Worm (Caenorhabditis elegans) whole organism, L2 larva: ENCODE measurements around the gene T20D4.10.

Source experiments
- F13H6.1 ChIP-seq: sonication (generic microtip); optimal IDR thresholded peaks from 2 replicates; lab custom pipeline; 2016; ENCODE audit warnings: missing genetic modification characterization, missing compliant biosample characterization
- R02D3.7 ChIP-seq: fragments of 150-350 bp; optimal IDR thresholded peaks from 2 replicates; lab custom pipeline; 2014; ENCODE audit warnings: missing biosample characterization, missing genetic modification characterization
- alr-1 ChIP-seq: fragments of 150-350 bp; optimal IDR thresholded peaks from 2 replicates; lab custom pipeline; 2014; ENCODE audit warnings: missing biosample characterization, missing genetic modification characterization
- aly-2 ChIP-seq: fragments of 150-350 bp; optimal IDR thresholded peaks from 2 replicates; lab custom pipeline; 2014; ENCODE audit warnings: missing biosample characterization, missing genetic modification characterization
- blmp-1 ChIP-seq: sonication (generic microtip); optimal IDR thresholded peaks from 2 replicates; lab custom pipeline; 2017; ENCODE audit warnings: missing genetic modification characterization, mild to moderate bottlenecking, missing compliant biosample characterization, antibody characterized with exemption, moderate library complexity; ENCODE audit not compliant: insufficient read depth
- ceh-82 ChIP-seq: fragments of 150-350 bp; optimal IDR thresholded peaks from 2 replicates; lab custom pipeline; 2014; ENCODE audit warnings: missing biosample characterization, missing genetic modification characterization
- crh-2 ChIP-seq: sonication (generic microtip); optimal IDR thresholded peaks from 2 replicates; lab custom pipeline; 2017; ENCODE audit warnings: missing biosample characterization, missing genetic modification characterization
- dmd-4 ChIP-seq: sonication (generic microtip); optimal IDR thresholded peaks from 2 replicates; lab custom pipeline; 2017; ENCODE audit warnings: missing biosample characterization, missing genetic modification characterization
- egl-27 ChIP-seq: sonication (generic microtip); optimal IDR thresholded peaks from 3 replicates; lab custom pipeline; 2017; ENCODE audit warnings: missing biosample characterization, missing genetic modification reagents, missing genetic modification characterization
- elt-1 ChIP-seq: fragments of 150-350 bp; optimal IDR thresholded peaks from 2 replicates; lab custom pipeline; 2014; ENCODE audit warnings: missing biosample characterization, missing genetic modification characterization
- fos-1 ChIP-seq: fragments of 150-350 bp; optimal IDR thresholded peaks from 2 replicates; lab custom pipeline; 2014; ENCODE audit warnings: missing biosample characterization, missing genetic modification characterization
- gmeb-1 ChIP-seq: fragments of 150-350 bp; optimal IDR thresholded peaks from 2 replicates; lab custom pipeline; 2014; ENCODE audit warnings: missing biosample characterization, missing genetic modification characterization
- lin-11 ChIP-seq: fragments of 150-350 bp; sonication (generic microtip); optimal IDR thresholded peaks from 2 replicates; lab custom pipeline; 2014; ENCODE audit warnings: missing biosample characterization, missing genetic modification characterization, inconsistent platforms, mixed read lengths
- lin-13 ChIP-seq: fragments of 150-350 bp; optimal IDR thresholded peaks from 2 replicates; lab custom pipeline; 2014; ENCODE audit warnings: missing biosample characterization, missing genetic modification reagents, missing genetic modification characterization
- lin-39 ChIP-seq: fragments of 150-350 bp; optimal IDR thresholded peaks from 2 replicates; lab custom pipeline; 2014; ENCODE audit warnings: missing biosample characterization, missing genetic modification reagents, missing genetic modification characterization
- lsy-2 ChIP-seq, 2 experiments: fragments of 150-350 bp in 1 of 2; sonication (generic microtip) in 1 of 2; optimal IDR thresholded peaks; 2 replicates each; lab custom pipeline; 2014 to 2017; ENCODE audit warnings: missing biosample characterization in 2 of 2, missing genetic modification characterization in 2 of 2
- mab-5 ChIP-seq: fragments of 150-350 bp; optimal IDR thresholded peaks from 2 replicates; lab custom pipeline; 2014; ENCODE audit warnings: missing biosample characterization, missing genetic modification characterization
- mbf-1 ChIP-seq: sonication (generic microtip); optimal IDR thresholded peaks from 2 replicates; lab custom pipeline; 2017; ENCODE audit warnings: missing biosample characterization, missing genetic modification characterization
- mdl-1 ChIP-seq, 2 experiments: fragments of 150-350 bp in 1 of 2; sonication (generic microtip) in 1 of 2; optimal IDR thresholded peaks; 2 replicates each; lab custom pipeline; 2017; ENCODE audit warnings: missing biosample characterization in 2 of 2, missing genetic modification characterization in 2 of 2
- nhr-11 ChIP-seq: fragments of 150-350 bp; optimal IDR thresholded peaks from 2 replicates; lab custom pipeline; 2014; ENCODE audit warnings: missing biosample characterization, missing genetic modification characterization
- nhr-12 ChIP-seq: fragments of 150-350 bp; optimal IDR thresholded peaks from 2 replicates; lab custom pipeline; 2014; ENCODE audit warnings: missing biosample characterization, missing genetic modification characterization
- nhr-129 ChIP-seq: fragments of 150-350 bp; optimal IDR thresholded peaks from 2 replicates; lab custom pipeline; 2014; ENCODE audit warnings: missing biosample characterization, missing genetic modification characterization
- nhr-21 ChIP-seq: fragments of 150-350 bp; optimal IDR thresholded peaks from 2 replicates; lab custom pipeline; 2014; ENCODE audit warnings: missing biosample characterization, missing genetic modification characterization
- nhr-23 ChIP-seq: fragments of 150-350 bp; optimal IDR thresholded peaks from 2 replicates; lab custom pipeline; 2014; ENCODE audit warnings: missing biosample characterization, missing genetic modification reagents, missing genetic modification characterization
- nhr-25 ChIP-seq: fragments of 150-350 bp; sonication (generic microtip); optimal IDR thresholded peaks from 3 replicates; lab custom pipeline; 2014; ENCODE audit warnings: missing biosample characterization, missing genetic modification characterization
- nhr-6 ChIP-seq: fragments of 150-350 bp; optimal IDR thresholded peaks from 2 replicates; lab custom pipeline; 2014; ENCODE audit warnings: missing biosample characterization, missing genetic modification characterization
- nhr-77 ChIP-seq: fragments of 150-350 bp; optimal IDR thresholded peaks from 2 replicates; lab custom pipeline; 2014; ENCODE audit warnings: missing biosample characterization, missing genetic modification characterization
- peb-1 ChIP-seq: fragments of 150-350 bp; optimal IDR thresholded peaks from 2 replicates; lab custom pipeline; 2014; ENCODE audit warnings: missing biosample characterization, missing genetic modification characterization
- sem-4 ChIP-seq: fragments of 150-350 bp; optimal IDR thresholded peaks from 2 replicates; lab custom pipeline; 2014; ENCODE audit warnings: missing biosample characterization, missing genetic modification reagents, missing genetic modification characterization
- sma-3 ChIP-seq: sonication (generic microtip); optimal IDR thresholded peaks from 2 replicates; lab custom pipeline; 2016; ENCODE audit warnings: missing genetic modification reagents, missing genetic modification characterization, missing compliant biosample characterization
- sma-9 ChIP-seq, 2 experiments: fragments of 150-350 bp in 1 of 2; sonication (generic microtip) in 1 of 2; optimal IDR thresholded peaks; 2 replicates each; lab custom pipeline; 2014 to 2016; ENCODE audit warnings: missing genetic modification characterization in 2 of 2, mild to moderate bottlenecking in 1 of 2, missing biosample characterization in 1 of 2, missing compliant biosample characterization in 1 of 2, missing genetic modification reagents in 1 of 2, moderate library complexity in 1 of 2
- snpc-4 ChIP-seq: fragments of 150-350 bp; optimal IDR thresholded peaks from 2 replicates; lab custom pipeline; 2014; ENCODE audit warnings: missing biosample characterization, missing genetic modification characterization
- unc-39 ChIP-seq: fragments of 150-350 bp; optimal IDR thresholded peaks from 2 replicates; lab custom pipeline; 2014; ENCODE audit warnings: missing biosample characterization, missing genetic modification characterization
- unc-55 ChIP-seq: fragments of 150-350 bp; sonication (generic microtip); optimal IDR thresholded peaks from 3 replicates; lab custom pipeline; 2014; ENCODE audit warnings: missing biosample characterization, missing genetic modification reagents, missing genetic modification characterization
- unc-62 ChIP-seq: fragments of 150-350 bp; optimal IDR thresholded peaks from 2 replicates; lab custom pipeline; 2014; ENCODE audit warnings: missing biosample characterization, missing genetic modification reagents, missing genetic modification characterization
- zag-1 ChIP-seq: fragments of 150-350 bp; optimal IDR thresholded peaks from 2 replicates; lab custom pipeline; 2014; ENCODE audit warnings: missing biosample characterization, missing genetic modification characterization
- ztf-1 ChIP-seq: fragments of 200-800 bp; sonication (Bioruptor generic); conservative IDR thresholded peaks from 2 replicates; pipeline ENCODE4 v1.3.6; 2022; ENCODE audit warnings: missing genetic modification characterization, missing compliant biosample characterization
- ztf-11 ChIP-seq: sonication (generic microtip); optimal IDR thresholded peaks from 2 replicates; lab custom pipeline; 2017; ENCODE audit warnings: missing biosample characterization, missing genetic modification characterization
- ztf-4 ChIP-seq: fragments of 150-350 bp; optimal IDR thresholded peaks from 2 replicates; lab custom pipeline; 2014; ENCODE audit warnings: missing biosample characterization, missing genetic modification characterization

T20D4.10 gene

DNA sequence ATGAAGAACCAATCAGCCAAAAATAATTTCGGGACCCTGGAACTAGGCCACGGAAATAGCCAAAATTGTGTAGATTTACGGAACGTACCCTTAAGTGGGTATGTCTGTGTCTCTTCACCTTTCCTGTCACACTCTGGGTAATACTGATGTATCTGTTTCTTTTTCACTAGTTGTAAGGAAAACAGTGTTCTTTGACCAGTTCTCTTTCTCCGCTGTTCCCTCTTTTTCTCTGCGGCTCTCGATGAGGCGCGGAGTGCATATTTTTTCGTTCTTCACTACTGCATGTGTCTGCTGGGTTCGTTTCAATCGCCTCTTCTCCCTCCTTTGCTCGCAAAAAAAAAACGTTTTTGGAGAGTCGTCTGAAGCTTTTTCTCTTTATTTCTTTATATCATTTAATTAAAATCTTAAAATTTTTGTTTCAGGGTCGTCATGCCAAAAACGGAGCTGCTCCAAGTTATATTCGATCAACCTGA is 10.1 kb downstream of the T20D4.10 start, which contains the start of gene arrd-22:
Gene arrd-22, plus strand, starts transcription at position 423 of the 473 bp plus-strand sequence.
- no peak for TF ChIP-seq nhr-11
- no peak for TF ChIP-seq mbf-1 (tag; lab: Kevin White, UChicago)
- TF ChIP-seq lsy-2 (tag; optimal IDR thresholded peaks at IDR 0.05; lab: Kevin White, UChicago), result no peak
- TF ChIP-seq elt-1 (tag; lab: Kevin White, UChicago), result no peak
- no peak for TF ChIP-seq nhr-25 (tag; lab: Kevin White, UChicago)
- no peak for TF ChIP-seq zag-1 (tag; lab: Kevin White, UChicago)
- peak; percentile 24 for TF ChIP-seq unc-55 (GFP tag; lab: Kevin White, UChicago)
- no peak for TF ChIP-seq lin-13
- TF ChIP-seq lin-11 (tag; lab: Kevin White, UChicago), result no peak
- no peak for TF ChIP-seq nhr-12 (tag; lab: Kevin White, UChicago)
- no peak for TF ChIP-seq dmd-4 (tag; lab: Kevin White, UChicago)
- TF ChIP-seq mdl-1 (tag; optimal IDR thresholded peaks at IDR 0.05; lab: Kevin White, UChicago), result peak in 1 of 2 experiments; percentile 25
- peak; percentile 8 for TF ChIP-seq egl-27 (tag; lab: Kevin White, UChicago)
- TF ChIP-seq nhr-23 (tag; lab: Kevin White, UChicago), result no peak
- no peak for TF ChIP-seq unc-39
- no peak for TF ChIP-seq unc-62 (GFP tag; lab: Kevin White, UChicago)
- peak; percentile 95 for TF ChIP-seq sma-9 (GFP tag; optimal IDR thresholded peaks at IDR 0.05; lab: Kevin White, UChicago)
- TF ChIP-seq sma-9 (tag; optimal IDR thresholded peaks at IDR 0.05; lab: Kevin White, UChicago), result no peak
- TF ChIP-seq alr-1 (tag; lab: Kevin White, UChicago), result no peak
- TF ChIP-seq aly-2 (tag; lab: Kevin White, UChicago), result no peak
- no peak for TF ChIP-seq nhr-129 (tag; lab: Kevin White, UChicago)
- TF ChIP-seq crh-2 (tag; lab: Kevin White, UChicago), result no peak
- no peak for TF ChIP-seq nhr-21
- no peak for TF ChIP-seq ceh-82 (tag; lab: Kevin White, UChicago)
- no peak for TF ChIP-seq snpc-4
- no peak for TF ChIP-seq ztf-1
- no peak for TF ChIP-seq blmp-1 (tag; lab: Kevin White, UChicago)
- TF ChIP-seq sma-3 (GFP tag; lab: Kevin White, UChicago), result no peak
- no peak for TF ChIP-seq lin-39 (tag; lab: Kevin White, UChicago)
- TF ChIP-seq ztf-11 (tag; lab: Kevin White, UChicago), result no peak
- TF ChIP-seq mab-5, result no peak
- TF ChIP-seq ztf-4, result no peak
- TF ChIP-seq fos-1 (tag; lab: Kevin White, UChicago), result no peak
- TF ChIP-seq F13H6.1, result no peak
- no peak for TF ChIP-seq peb-1 (tag; lab: Kevin White, UChicago)
- no peak for TF ChIP-seq R02D3.7 (tag; lab: Kevin White, UChicago)

DNA sequence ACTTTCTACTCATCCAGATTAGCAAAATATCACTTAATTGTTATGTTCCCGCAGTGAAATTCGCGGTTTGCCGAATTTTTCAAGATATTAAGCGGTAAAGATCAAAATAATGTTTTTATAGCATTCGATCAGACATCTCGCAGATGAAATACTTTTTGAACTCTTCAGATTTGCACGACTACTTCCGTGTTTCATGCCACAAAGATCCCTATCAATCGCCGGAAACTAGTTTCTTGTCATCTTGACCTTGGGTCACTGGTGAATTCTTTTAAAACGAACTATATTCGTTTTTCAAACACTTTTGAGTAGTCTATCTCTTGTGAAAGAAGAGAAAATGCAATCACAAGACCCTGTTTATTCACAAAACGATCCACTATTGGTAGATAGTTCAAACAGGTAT is 13.0 kb downstream of the T20D4.10 start, which contains the start of gene txt-11:
Gene txt-11, plus strand, starts transcription at position 301 of the 400 bp plus-strand sequence.
- TF ChIP-seq sma-9 (GFP tag; optimal IDR thresholded peaks at IDR 0.05; lab: Kevin White, UChicago), result peak; percentile 64
- TF ChIP-seq sma-9 (tag; optimal IDR thresholded peaks at IDR 0.05; lab: Kevin White, UChicago), result no peak
- TF ChIP-seq sem-4 (tag; lab: Kevin White, UChicago), result no peak

DNA sequence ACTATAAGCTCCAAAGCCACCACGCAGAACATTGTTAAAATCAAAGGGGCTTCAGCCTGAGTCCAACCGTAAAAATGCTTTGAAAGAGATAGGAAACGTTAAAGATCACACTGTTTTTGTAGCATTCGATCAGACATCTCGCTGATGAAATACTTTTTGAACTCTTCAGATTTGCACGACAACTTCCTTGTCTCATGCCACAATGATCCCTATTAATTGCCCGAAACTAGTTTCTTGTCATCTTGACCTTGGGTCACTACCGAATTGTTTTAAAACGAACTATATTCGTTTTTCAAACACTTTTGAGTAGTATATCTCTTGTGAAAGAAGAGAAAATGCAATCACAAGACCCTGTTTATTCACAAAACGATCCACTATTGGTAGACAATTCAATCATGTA is 17.9 kb downstream of the T20D4.10 start, which contains the start of gene T20D4.3:
Gene T20D4.3, plus strand, starts transcription at position 301 of the 400 bp plus-strand sequence.
- TF ChIP-seq lin-39 (tag; lab: Kevin White, UChicago), result no peak
- TF ChIP-seq ceh-82 (tag; lab: Kevin White, UChicago), result no peak

DNA sequence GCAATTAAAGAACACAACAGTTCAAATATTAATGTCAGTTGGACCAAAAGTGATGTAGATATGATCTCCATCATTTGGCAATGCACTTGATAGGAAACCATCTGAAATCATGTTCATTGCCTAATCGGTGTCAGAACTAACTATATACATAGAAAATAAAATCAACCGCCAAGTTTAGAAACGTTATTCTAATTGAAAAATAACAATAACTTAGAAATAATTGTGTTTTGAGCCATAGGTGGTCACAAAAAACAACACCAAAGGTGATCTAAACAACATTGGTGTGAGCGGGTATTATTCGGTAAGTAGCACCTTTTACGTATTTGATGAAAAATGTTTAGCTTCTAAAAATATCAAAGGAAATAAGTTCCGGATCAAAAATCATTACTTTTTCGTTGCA is 24.3 kb downstream of the T20D4.10 start, which contains the start of gene srab-21:
Gene srab-21, minus strand, starts transcription at position 101 of the 400 bp plus-strand sequence.
- TF ChIP-seq nhr-129 (tag; lab: Kevin White, UChicago) (no peak), unc-39 (no peak), nhr-25 (tag; lab: Kevin White, UChicago) (no peak), R02D3.7 (tag; lab: Kevin White, UChicago) (no peak), gmeb-1 (tag; lab: Kevin White, UChicago) (no peak), fos-1 (tag; lab: Kevin White, UChicago) (no peak), nhr-77 (tag; lab: Kevin White, UChicago) (no peak), nhr-6 (tag; lab: Kevin White, UChicago) (no peak)
- TF ChIP-seq, all 48 proteins: peak for 0
